Worm (Caenorhabditis elegans) whole organism, L3 larva: Measurements from ENCODE around the gene srg-62.

Source experiments
- ceh-82 ChIP-seq: fragments of 150-350 bp; optimal IDR thresholded peaks from 2 replicates; lab custom pipeline; 2014; ENCODE audit warnings: missing biosample characterization, missing genetic modification characterization
- elt-2 ChIP-seq: sonication (generic microtip); optimal IDR thresholded peaks from 2 replicates; lab custom pipeline; 2016; ENCODE audit warnings: missing genetic modification reagents, mild to moderate bottlenecking, missing genetic modification characterization, missing compliant biosample characterization
- lin-39 ChIP-seq: fragments of 150-350 bp; optimal IDR thresholded peaks from 2 replicates; lab custom pipeline; 2018; ENCODE audit warnings: missing biosample characterization, missing genetic modification reagents, missing genetic modification characterization
- mdl-1 ChIP-seq: fragments of 150-350 bp; optimal IDR thresholded peaks from 2 replicates; lab custom pipeline; 2014; ENCODE audit warnings: missing biosample characterization, missing genetic modification characterization
- snpc-4 ChIP-seq: fragments of 150-350 bp; optimal IDR thresholded peaks from 2 replicates; lab custom pipeline; 2014; ENCODE audit warnings: missing biosample characterization, missing genetic modification characterization
- unc-62 ChIP-seq: fragments of 150-350 bp; sonication (generic microtip); optimal IDR thresholded peaks from 4 replicates; lab custom pipeline; 2014; ENCODE audit warnings: missing biosample characterization, missing genetic modification reagents, missing genetic modification characterization

DNA sequence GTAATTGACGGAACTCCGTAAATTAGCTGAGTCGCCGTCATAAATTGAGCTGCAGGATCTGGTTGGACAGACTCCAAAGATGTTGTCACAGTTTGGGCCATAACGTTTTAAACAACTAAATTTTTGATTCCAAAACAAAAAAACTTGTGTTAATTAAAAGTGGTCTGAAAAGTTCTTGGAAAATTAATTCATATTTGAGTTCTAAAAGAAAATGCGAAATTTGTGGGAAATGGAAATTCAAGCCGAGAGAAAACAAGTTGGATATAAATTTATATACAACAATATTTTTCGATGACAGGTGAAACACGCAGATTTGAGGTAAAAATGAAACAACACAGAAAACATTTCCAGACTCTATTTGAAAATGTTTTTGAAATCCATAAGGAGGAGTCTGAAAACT, 17.0 kb downstream of the srg-62 start, which contains the start of gene srg-59:
- TF ChIP-seq elt-2 (tag; lab: Kevin White, UChicago) = no peak
- TF ChIP-seq mdl-1 (tag; lab: Kevin White, UChicago) = no peak
- TF ChIP-seq lin-39 = no peak
- no peak for TF ChIP-seq unc-62
- TF ChIP-seq snpc-4 (tag; lab: Kevin White, UChicago) = no peak
- TF ChIP-seq ceh-82 (tag; lab: Kevin White, UChicago) = no peak
